Worm (Caenorhabditis elegans) whole organism, late embryonic: Measurements from ENCODE around the gene mrpl-53.

Experiments
- F13H6.1 ChIP-seq: sonication (generic microtip); optimal IDR thresholded peaks from 2 replicates; lab custom pipeline; 2016; ENCODE audit warnings: missing genetic modification characterization, missing compliant biosample characterization
- K09A11.1 ChIP-seq: sonication (generic microtip); optimal IDR thresholded peaks from 2 replicates; lab custom pipeline; 2017; ENCODE audit warnings: antibody characterized with exemption, mild to moderate bottlenecking, missing genetic modification characterization, missing compliant biosample characterization; ENCODE audit not compliant: insufficient read depth
- Y22D7AL.16 ChIP-seq: sonication (generic microtip); optimal IDR thresholded peaks from 2 replicates; lab custom pipeline; 2016; ENCODE audit warnings: missing genetic modification characterization, missing compliant biosample characterization
- ceh-24 ChIP-seq: sonication (generic microtip); optimal IDR thresholded peaks from 2 replicates; lab custom pipeline; 2016; ENCODE audit warnings: mild to moderate bottlenecking, missing genetic modification characterization, missing compliant biosample characterization
- dmd-4 ChIP-seq: sonication (generic microtip); optimal IDR thresholded peaks from 2 replicates; lab custom pipeline; 2016; ENCODE audit warnings: borderline replicate concordance, missing genetic modification characterization, missing compliant biosample characterization
- lin-11 ChIP-seq: fragments of 200-800 bp; sonication (Bioruptor generic); optimal IDR thresholded peaks from 2 replicates; lab custom pipeline; 2018; ENCODE audit warnings: mild to moderate bottlenecking, missing genetic modification characterization, missing compliant biosample characterization
- nfya-1 ChIP-seq: sonication (generic microtip); optimal IDR thresholded peaks from 2 replicates; lab custom pipeline; 2017; ENCODE audit warnings: missing genetic modification characterization, mild to moderate bottlenecking, missing compliant biosample characterization, antibody characterized with exemption, moderate library complexity
- nhr-11 ChIP-seq: fragments of 150-350 bp; optimal IDR thresholded peaks from 2 replicates; lab custom pipeline; 2014; ENCODE audit warnings: missing biosample characterization, missing genetic modification characterization
- pha-2 ChIP-seq: sonication (generic microtip); optimal IDR thresholded peaks from 2 replicates; lab custom pipeline; 2017; ENCODE audit warnings: mild to moderate bottlenecking, missing genetic modification characterization, missing compliant biosample characterization
- rnt-1 ChIP-seq: sonication (generic microtip); optimal IDR thresholded peaks from 2 replicates; lab custom pipeline; 2016; ENCODE audit warnings: missing genetic modification characterization, missing compliant biosample characterization
- syd-9 ChIP-seq: sonication (generic microtip); optimal IDR thresholded peaks from 2 replicates; lab custom pipeline; 2016; ENCODE audit warnings: mild to moderate bottlenecking, missing genetic modification characterization, moderate library complexity, missing compliant biosample characterization
- tbx-2 ChIP-seq: sonication (generic microtip); optimal IDR thresholded peaks from 2 replicates; lab custom pipeline; 2016; ENCODE audit warnings: missing genetic modification characterization, missing compliant biosample characterization

DNA sequence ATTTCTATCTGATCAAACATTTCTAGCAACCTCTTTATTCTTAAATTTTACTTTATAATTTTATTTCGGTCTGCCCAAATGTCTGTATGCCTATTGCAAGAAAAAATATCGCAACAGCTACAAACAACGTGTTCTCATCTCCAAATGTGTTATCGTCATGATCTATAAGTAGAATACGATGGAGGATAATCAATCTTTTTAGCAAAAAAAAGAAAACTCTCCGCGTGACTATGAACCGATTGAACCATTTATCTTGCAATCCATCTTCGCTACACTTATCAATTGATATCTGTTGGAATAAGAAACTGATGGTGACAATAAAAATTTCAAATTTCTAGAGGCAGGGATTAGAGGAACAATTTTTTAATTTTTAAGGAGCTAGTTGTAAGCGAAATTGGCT is 8.5 kb downstream of the mrpl-53 start:
- TF ChIP-seq nhr-11 = no peak
- no peak for TF ChIP-seq tbx-2
- no peak for TF ChIP-seq F13H6.1 (tag; lab: Kevin White, UChicago)
- TF ChIP-seq lin-11 = no peak
- no peak for TF ChIP-seq K09A11.1 (tag; lab: Kevin White, UChicago)
- TF ChIP-seq Y22D7AL.16 (tag; lab: Kevin White, UChicago) = no peak
- TF ChIP-seq syd-9 = no peak
- TF ChIP-seq rnt-1 (tag; lab: Kevin White, UChicago) = no peak
- no peak for TF ChIP-seq nfya-1 (tag; lab: Kevin White, UChicago)
- TF ChIP-seq pha-2 = no peak
- no peak for TF ChIP-seq dmd-4 (tag; lab: Kevin White, UChicago)
- no peak for TF ChIP-seq ceh-24 (tag; lab: Kevin White, UChicago)
